Fruit fly (Drosophila melanogaster): ENCODE results near the gene IP3K1.

dm6 chr2L:9785917-9786432, 3.8 kb downstream of the IP3K1 start:
- TF ChIP-seq CG8478 (optimal IDR thresholded peaks at IDR 0.05): no peak
- no peak for TF ChIP-seq CTCF (optimal IDR thresholded peaks at IDR 0.05)
